Worm (Caenorhabditis elegans): ENCODE data around the gene nhr-105.

DNA sequence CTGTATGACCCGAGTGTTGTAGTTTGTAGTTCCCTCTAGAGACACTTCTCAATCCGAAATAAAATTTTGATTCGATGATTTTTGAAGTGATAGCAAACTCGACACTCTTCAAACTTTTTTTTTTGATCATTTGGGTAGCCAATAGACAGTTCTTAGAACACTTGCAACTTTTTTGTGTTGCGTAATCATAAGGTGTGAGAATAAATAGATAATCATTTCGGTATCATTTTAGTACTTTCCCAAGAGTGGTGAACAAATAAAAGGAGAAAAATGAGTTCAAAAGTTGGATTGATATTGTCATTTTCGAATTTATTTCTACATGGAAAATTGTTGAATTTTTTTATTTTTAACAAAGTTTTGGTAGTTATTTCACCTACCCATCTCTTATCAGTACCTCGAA lies 25.1 kb upstream of the nhr-105 start:
- TF ChIP-seq tab-1 (GFP tag; IDR thresholded peaks at IDR 0.05) (no peak), flt-1 (GFP tag; IDR thresholded peaks at IDR 0.05) (no peak), ref-1 (GFP tag; conservative IDR thresholded peaks at IDR 0.05) (no peak), cog-1 (tag; optimal IDR thresholded peaks at IDR 0.05) (no peak), ztf-29 (GFP tag; IDR thresholded peaks at IDR 0.05) (no peak), med-1 (GFP tag; optimal IDR thresholded peaks at IDR 0.05; ENCODE audit: insufficient read depth) (no peak)
